Worm (Caenorhabditis elegans) whole organism, L4 larva: ENCODE data around the gene aps-2.

Experiments
- D1046.2 ChIP-seq: fragments of 200-800 bp; sonication (Bioruptor generic); IDR thresholded peaks from 2 replicates; pipeline ENCODE4 v1.3.6; 2022; ENCODE audit warnings: missing genetic modification characterization, missing compliant biosample characterization
- Y105C5A.15 ChIP-seq: fragments of 200-800 bp; sonication (Bioruptor generic); IDR thresholded peaks from 2 replicates; pipeline ENCODE4 v1.3.6; 2022; ENCODE audit warnings: missing genetic modification characterization, missing compliant biosample characterization
- ZK337.2 ChIP-seq: fragments of 200-800 bp; sonication (Bioruptor generic); IDR thresholded peaks from 2 replicates; pipeline ENCODE4 v1.3.6; 2022; ENCODE audit warnings: missing genetic modification reagents, missing genetic modification characterization, missing compliant biosample characterization
- aha-1 ChIP-seq: fragments of 150-350 bp; peaks from one replicate; lab custom pipeline; 2014; ENCODE audit warnings: missing biosample characterization, missing genetic modification characterization
- ces-1 ChIP-seq: fragments of 150-350 bp; sonication (generic microtip); optimal IDR thresholded peaks from 4 replicates; lab custom pipeline; 2014; ENCODE audit warnings: missing biosample characterization, missing genetic modification reagents, missing genetic modification characterization
- egl-43 ChIP-seq: fragments of 200-800 bp; sonication (Bioruptor generic); IDR thresholded peaks from 2 replicates; pipeline ENCODE4 v1.3.6; 2022; ENCODE audit warnings: missing genetic modification reagents, missing genetic modification characterization, missing compliant biosample characterization
- fkh-10 ChIP-seq: fragments of 150-350 bp; optimal IDR thresholded peaks from 2 replicates; lab custom pipeline; 2014; ENCODE audit warnings: missing biosample characterization, missing genetic modification reagents, missing genetic modification characterization
- hlh-11 ChIP-seq: fragments of 200-800 bp; sonication (Bioruptor generic); optimal IDR thresholded peaks from 2 replicates; lab custom pipeline; 2018; ENCODE audit warnings: mild to moderate bottlenecking, missing genetic modification characterization, missing compliant biosample characterization
- jun-1 ChIP-seq: fragments of 150-350 bp; optimal IDR thresholded peaks from 2 replicates; lab custom pipeline; 2014; ENCODE audit warnings: missing biosample characterization, missing genetic modification reagents, missing genetic modification characterization
- lin-38 ChIP-seq: fragments of 200-800 bp; sonication (Bioruptor generic); IDR thresholded peaks from 2 replicates; pipeline ENCODE4 v1.3.6; 2022; ENCODE audit warnings: missing genetic modification reagents, missing genetic modification characterization, missing compliant biosample characterization
- lsy-2 ChIP-seq, 2 experiments: fragments of 150-350 bp in 1 of 2; sonication (generic microtip) in 1 of 2; optimal IDR thresholded peaks; 2 replicates each; lab custom pipeline; 2014 to 2017; ENCODE audit warnings: missing biosample characterization in 2 of 2, missing genetic modification characterization in 2 of 2
- madf-5 ChIP-seq, 2 experiments: fragments of 200-800 bp; sonication (Bioruptor generic); IDR thresholded peaks; 2 replicates each; pipeline ENCODE4 v1.3.6; 2022; ENCODE audit warnings: missing compliant biosample characterization in 2 of 2, missing genetic modification characterization in 2 of 2
- mdt-29 ChIP-seq: fragments of 200-800 bp; sonication (Bioruptor generic); IDR thresholded peaks from 2 replicates; pipeline ENCODE4 v1.3.6; 2022; ENCODE audit warnings: missing genetic modification reagents, missing genetic modification characterization, missing compliant biosample characterization
- nhr-10 ChIP-seq: fragments of 150-350 bp; optimal IDR thresholded peaks from 2 replicates; lab custom pipeline; 2014; ENCODE audit warnings: missing biosample characterization, missing genetic modification characterization
- nhr-11 ChIP-seq: fragments of 150-350 bp; optimal IDR thresholded peaks from 2 replicates; lab custom pipeline; 2014; ENCODE audit warnings: missing biosample characterization, missing genetic modification characterization
- nhr-76 ChIP-seq: fragments of 150-350 bp; optimal IDR thresholded peaks from 2 replicates; lab custom pipeline; 2014; ENCODE audit warnings: missing biosample characterization, missing genetic modification characterization
- pha-4 ChIP-seq, 2 experiments: fragments of 150-350 bp in 1 of 2; fragments of 200-800 bp in 1 of 2; sonication (Bioruptor generic) in 1 of 2; IDR thresholded peaks in 1 of 2; optimal IDR thresholded peaks in 1 of 2; 2 replicates each; pipeline versions ENCODE4 v1.3.6 to Lab custom; 2014 to 2022; ENCODE audit warnings: missing genetic modification characterization in 2 of 2, missing genetic modification reagents in 2 of 2, missing biosample characterization in 1 of 2, missing compliant biosample characterization in 1 of 2
- pqm-1 ChIP-seq: sonication (generic microtip); optimal IDR thresholded peaks from 2 replicates; lab custom pipeline; 2017; ENCODE audit warnings: missing biosample characterization, missing genetic modification characterization
- rbr-2 ChIP-seq: sonication (generic microtip); optimal IDR thresholded peaks from 2 replicates; lab custom pipeline; 2016; ENCODE audit warnings: missing genotype, missing genetic modification characterization, missing compliant biosample characterization
- saeg-2 ChIP-seq: fragments of 200-800 bp; sonication (Bioruptor generic); IDR thresholded peaks from 2 replicates; pipeline ENCODE4 v1.3.6; 2022; ENCODE audit warnings: missing genetic modification reagents, missing genetic modification characterization, missing compliant biosample characterization
- set-16 ChIP-seq: fragments of 200-800 bp; sonication (Bioruptor generic); IDR thresholded peaks from 2 replicates; pipeline ENCODE4 v1.3.6; 2022; ENCODE audit warnings: missing genetic modification reagents, missing genetic modification characterization, missing compliant biosample characterization
- snpc-1.2 ChIP-seq: fragments of 200-800 bp; sonication (Bioruptor generic); IDR thresholded peaks from 2 replicates; pipeline ENCODE4 v1.3.6; 2022; ENCODE audit warnings: missing genetic modification reagents, missing genetic modification characterization, missing compliant biosample characterization
- spr-1 ChIP-seq: sonication (generic microtip); optimal IDR thresholded peaks from 2 replicates; lab custom pipeline; 2016; ENCODE audit warnings: mild to moderate bottlenecking, missing genetic modification characterization, missing compliant biosample characterization
- tag-97 ChIP-seq: fragments of 200-800 bp; sonication (Bioruptor generic); IDR thresholded peaks from 2 replicates; pipeline ENCODE4 v1.3.6; 2022; ENCODE audit warnings: missing genetic modification characterization, missing compliant biosample characterization
- unc-62 ChIP-seq, 3 experiments: fragments of 150-350 bp in 1 of 3; sonication (generic microtip); optimal IDR thresholded peaks in 2 of 3; peaks in 1 of 3; 1 replicate in 1 of 3; 2 replicates in 2 of 3; lab custom pipeline; 2014 to 2017; ENCODE audit warnings: missing biosample characterization in 3 of 3, missing genetic modification characterization in 3 of 3, missing genetic modification reagents in 3 of 3, missing genotype in 1 of 3

Gene aps-2

DNA sequence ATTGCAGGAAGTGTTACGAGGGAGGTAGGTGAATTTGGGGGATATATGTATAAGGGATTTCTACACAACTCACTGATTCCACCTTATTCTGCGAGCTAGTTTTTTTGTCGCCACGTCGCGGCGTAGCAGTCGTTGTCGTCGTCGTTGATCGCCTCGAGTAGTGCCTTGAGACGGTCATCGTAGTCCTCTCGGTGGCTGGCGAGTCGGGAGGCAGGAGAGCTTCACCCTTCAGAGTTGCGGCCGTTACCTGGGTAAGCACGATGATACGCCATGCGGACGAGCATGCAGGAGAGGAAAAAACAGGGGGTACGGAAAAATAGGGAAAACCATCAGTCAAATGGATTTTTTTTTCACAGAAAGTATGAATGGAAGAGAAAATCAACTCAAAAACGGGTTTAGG lies 44.9 kb upstream of the aps-2 start:
- TF ChIP-seq unc-62 (GFP tag; optimal IDR thresholded peaks at IDR 0.05 in 1 of 2; lab: Kevin White, UChicago) (peak in 1 of 2 experiments; percentile 66), unc-62 (tag; optimal IDR thresholded peaks at IDR 0.05; lab: Kevin White, UChicago) (no peak), set-16 (GFP tag; lab: Robert Waterston, UW) (peak; percentile 63), aha-1 (tag; lab: Kevin White, UChicago) (peak; percentile 27), jun-1 (tag; lab: Kevin White, UChicago) (no peak), egl-43 (GFP tag; lab: Robert Waterston, UW) (0 out of 2 replicates have a peak, but pooled peaks have one; percentile 57), spr-1 (tag; lab: Kevin White, UChicago) (no peak)

DNA sequence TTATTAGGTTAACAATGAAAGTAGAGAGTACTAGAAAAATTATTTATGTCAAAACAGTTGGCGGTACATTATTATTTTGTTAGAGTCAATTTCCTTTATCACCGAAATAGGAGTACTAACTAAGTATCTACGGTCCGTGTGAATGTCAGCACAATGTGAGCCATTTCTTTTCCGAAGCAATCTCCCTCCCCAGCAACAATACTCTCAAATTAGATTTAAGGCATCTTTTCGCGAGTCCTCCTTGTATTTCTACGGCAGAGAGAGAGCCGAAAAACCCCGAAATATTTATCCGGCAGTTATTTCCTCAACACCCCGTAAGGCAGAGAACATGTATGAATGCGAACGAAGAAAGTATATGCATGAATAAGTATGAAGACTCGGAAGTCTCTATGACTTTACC lies 42.8 kb upstream of the aps-2 start:
- no peak for TF ChIP-seq hlh-11 (tag; lab: Kevin White, UChicago)
- TF ChIP-seq fkh-10 (GFP tag; lab: Kevin White, UChicago), result peak; percentile 49
- TF ChIP-seq, all 104 proteins: peak for 1

DNA sequence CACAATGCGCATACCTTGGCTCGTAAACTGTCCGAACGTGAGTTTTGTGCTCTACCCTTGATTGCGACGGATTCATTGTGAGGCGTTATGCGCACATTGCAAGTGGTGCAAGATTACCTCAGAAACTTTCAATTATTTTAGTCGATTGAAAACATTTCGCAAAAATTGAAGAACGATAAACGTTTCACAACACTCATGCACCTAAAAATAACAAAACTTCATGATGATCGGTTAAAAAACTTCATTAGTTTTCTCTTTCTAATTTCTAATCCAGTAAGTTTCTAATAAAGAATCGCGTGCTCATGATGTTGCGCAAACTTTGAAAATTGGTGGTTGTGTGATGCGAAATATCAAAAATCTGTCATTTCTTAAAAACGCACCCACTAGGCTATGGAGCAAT lies 39.3 kb upstream of the aps-2 start, which contains the start of gene dop-1:
dop-1 (minus strand) TSS at position 101 of the 400 bp plus-strand sequence.
- TF ChIP-seq snpc-1.2 (GFP tag; lab: Robert Waterston, UW), result no peak
- TF ChIP-seq aha-1 (tag; lab: Kevin White, UChicago), result peak; percentile 46

DNA sequence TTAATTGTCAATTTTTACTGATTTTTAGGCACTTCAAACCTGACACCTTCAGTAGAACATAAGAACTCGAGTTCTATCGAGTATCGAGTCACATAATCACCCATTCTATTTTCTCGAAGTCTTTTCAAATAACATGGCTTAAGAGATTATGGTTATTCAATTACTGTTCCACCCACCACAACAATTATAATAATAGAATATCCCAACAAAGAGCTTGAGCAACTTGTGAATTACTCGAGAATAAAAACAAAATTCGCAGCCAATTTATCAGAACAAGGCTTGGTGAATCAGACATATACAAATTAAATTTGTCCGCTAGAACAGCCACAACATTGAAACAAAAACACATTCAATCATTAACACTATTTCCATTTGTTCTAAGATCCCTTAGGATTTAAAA lies 33.8 kb upstream of the aps-2 start:
- TF ChIP-seq nhr-11 (tag; lab: Kevin White, UChicago) (no peak), ces-1 (peak; percentile 13), fkh-10 (GFP tag; lab: Kevin White, UChicago) (peak; percentile 39)

DNA sequence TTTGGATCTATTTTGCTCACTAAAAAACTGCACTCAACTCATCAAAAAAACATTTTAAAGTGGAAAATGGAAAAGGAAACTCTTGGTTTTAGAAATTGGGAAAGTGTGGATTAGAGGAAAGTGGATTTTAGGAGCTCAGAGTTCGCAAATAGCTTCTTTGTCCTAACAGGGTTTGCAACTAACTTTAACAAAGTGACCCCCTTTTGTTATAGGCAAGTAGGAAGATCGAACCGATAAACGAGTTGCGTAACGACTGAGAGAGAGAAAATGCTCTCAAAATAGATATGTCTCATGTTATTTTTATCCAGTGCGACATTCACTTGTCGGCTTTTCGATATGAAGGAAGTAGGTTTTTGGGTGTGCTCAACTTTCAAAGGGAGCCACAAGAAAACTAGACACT lies 31.6 kb upstream of the aps-2 start:
- TF ChIP-seq tag-97 (GFP tag; lab: Robert Waterston, UW) (no peak), lsy-2 (tag; optimal IDR thresholded peaks at IDR 0.05; lab: Kevin White, UChicago) (no peak), nhr-76 (tag; lab: Kevin White, UChicago) (no peak), fkh-10 (GFP tag; lab: Kevin White, UChicago) (peak; percentile 64)

DNA sequence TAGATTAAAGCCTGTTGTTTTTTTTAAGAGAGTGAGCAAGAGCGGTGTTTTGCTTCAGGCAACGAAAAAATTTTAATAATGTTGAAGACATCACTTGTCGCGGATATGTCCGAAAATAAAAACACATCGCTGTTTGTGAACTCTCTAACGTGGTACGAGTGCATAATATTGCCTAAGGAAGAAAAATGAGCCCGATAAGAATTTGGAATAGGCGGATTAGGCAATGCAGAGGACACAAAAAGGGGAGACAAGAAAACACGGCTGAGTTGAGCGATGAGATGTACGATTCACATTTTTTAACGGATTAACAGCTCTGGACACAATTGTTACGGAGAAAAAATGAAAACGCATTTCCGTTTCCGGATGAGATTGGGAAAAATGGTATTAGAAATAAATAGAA lies 30.7 kb upstream of the aps-2 start:
- TF ChIP-seq fkh-10 (GFP tag; lab: Kevin White, UChicago) (no peak), unc-62 (GFP tag; optimal IDR thresholded peaks at IDR 0.05 in 1 of 2; lab: Kevin White, UChicago) (peak in 1 of 2 experiments; percentile 96), unc-62 (tag; optimal IDR thresholded peaks at IDR 0.05; lab: Kevin White, UChicago) (no peak), rbr-2 (tag; lab: Kevin White, UChicago) (no peak), ZK337.2 (no peak)
- TF ChIP-seq, all 104 proteins: peak for 1

DNA sequence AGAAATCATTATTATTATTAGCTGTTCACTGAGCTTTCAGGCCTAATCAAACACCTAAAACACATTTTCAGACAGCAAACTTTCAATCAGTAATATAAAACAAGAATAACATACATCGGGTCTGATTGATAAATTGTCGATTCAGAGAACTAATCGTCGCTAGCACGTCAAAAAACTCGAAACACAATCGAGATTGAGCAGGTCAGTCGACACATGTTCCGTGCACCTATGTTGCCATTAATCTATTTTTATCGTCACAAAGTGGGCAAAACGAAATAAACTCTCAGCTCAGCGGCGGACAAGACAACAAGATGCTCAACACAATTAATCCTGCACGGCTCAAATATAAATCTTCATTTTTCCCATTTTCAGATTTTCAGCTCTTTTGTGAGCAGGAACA lies 28.7 kb upstream of the aps-2 start:
- TF ChIP-seq unc-62 (GFP tag; optimal IDR thresholded peaks at IDR 0.05 in 1 of 2; lab: Kevin White, UChicago) (peak in 1 of 2 experiments; percentile 82), unc-62 (tag; optimal IDR thresholded peaks at IDR 0.05; lab: Kevin White, UChicago) (no peak), saeg-2 (GFP tag; lab: Robert Waterston, UW) (no peak)

DNA sequence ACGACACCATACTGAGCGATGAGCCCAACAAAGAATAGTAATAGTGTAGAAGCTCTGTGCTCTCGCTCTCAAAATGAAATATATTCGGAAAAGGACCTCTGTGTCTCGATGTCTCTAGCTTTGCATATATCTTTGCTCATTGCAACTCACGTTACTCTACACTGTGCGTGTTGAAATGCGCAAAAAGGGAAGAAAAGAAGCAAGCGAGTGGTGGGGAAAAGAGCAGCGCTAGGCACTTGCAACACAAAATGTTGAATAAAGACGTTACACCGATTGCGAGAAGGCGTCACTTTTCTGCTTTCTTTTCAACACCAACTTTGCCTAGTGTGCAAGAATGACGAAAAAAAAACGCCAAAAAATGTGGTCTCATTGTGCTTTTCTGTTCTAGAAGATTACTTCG lies 23.5 kb upstream of the aps-2 start:
- TF ChIP-seq unc-62 (GFP tag; optimal IDR thresholded peaks at IDR 0.05 in 1 of 2; lab: Kevin White, UChicago) (peak in 1 of 2 experiments; percentile 84), unc-62 (tag; optimal IDR thresholded peaks at IDR 0.05; lab: Kevin White, UChicago) (no peak), fkh-10 (GFP tag; lab: Kevin White, UChicago) (peak; percentile 28), Y105C5A.15 (no peak), lsy-2 (tag; optimal IDR thresholded peaks at IDR 0.05; lab: Kevin White, UChicago) (peak in 1 of 2 experiments; percentile 3), D1046.2 (GFP tag; lab: Robert Waterston, UW) (no peak), hlh-11 (tag; lab: Kevin White, UChicago) (no peak), lin-38 (GFP tag; lab: Robert Waterston, UW) (no peak)

DNA sequence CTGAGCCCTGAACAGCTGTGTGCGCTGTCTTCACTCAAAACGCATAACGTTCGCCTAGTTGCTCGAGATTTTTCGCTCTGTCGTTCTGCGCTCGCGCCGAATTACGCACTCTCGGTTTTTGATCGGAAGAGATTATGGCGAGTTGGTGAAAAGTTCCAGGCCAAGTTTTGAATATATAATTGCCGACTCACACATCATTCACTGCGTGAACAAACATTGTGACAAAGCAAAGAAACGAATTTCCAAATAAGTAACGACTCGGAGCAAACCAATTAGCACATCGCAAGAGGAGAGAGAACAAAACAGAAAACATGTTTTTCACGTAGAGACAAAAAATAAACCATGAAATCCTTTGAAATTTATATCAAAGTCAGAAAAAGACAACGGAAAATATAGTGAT lies 22.7 kb upstream of the aps-2 start:
- TF ChIP-seq nhr-10 (tag; lab: Kevin White, UChicago) (no peak), pha-4 (GFP tag; IDR thresholded peaks at IDR 0.05; lab: Robert Waterston, UW) (no peak), pha-4 (tag; optimal IDR thresholded peaks at IDR 0.05; lab: Kevin White, UChicago) (no peak), mdt-29 (GFP tag; lab: Robert Waterston, UW) (no peak), unc-62 (GFP tag; optimal IDR thresholded peaks at IDR 0.05 in 1 of 2; lab: Kevin White, UChicago) (peak in 1 of 2 experiments; percentile 80), unc-62 (tag; optimal IDR thresholded peaks at IDR 0.05; lab: Kevin White, UChicago) (no peak), madf-5 (GFP tag; IDR thresholded peaks at IDR 0.05; lab: Robert Waterston, UW) (0 out of 4 replicates have a peak, but pooled peaks of 1 of the 2 experiments have one; percentile 55), pqm-1 (tag; lab: Kevin White, UChicago) (no peak)
